Worm (Caenorhabditis elegans) whole organism, L1 larva: ENCODE measurements around the gene srx-63.

Source experiments
- ama-1 ChIP-seq: fragments of 150-350 bp; optimal IDR thresholded peaks from 2 replicates; lab custom pipeline; 2014
- hpl-2 ChIP-seq: fragments of 150-350 bp; optimal IDR thresholded peaks from 2 replicates; lab custom pipeline; 2014; ENCODE audit warnings: missing biosample characterization, missing genetic modification reagents, missing genetic modification characterization
- nhr-20 ChIP-seq: sonication (generic microtip); optimal IDR thresholded peaks from 2 replicates; lab custom pipeline; 2016; ENCODE audit warnings: mild to moderate bottlenecking, missing genetic modification characterization, missing compliant biosample characterization
- nhr-77 ChIP-seq: fragments of 150-350 bp; optimal IDR thresholded peaks from 2 replicates; lab custom pipeline; 2014; ENCODE audit warnings: missing biosample characterization, missing genetic modification characterization

ce11 chrV:3980228-3980933 lies 49.0 kb downstream of the srx-63 start:
- no peak for TF ChIP-seq nhr-77
- TF ChIP-seq ama-1 (lab: Kevin White, UChicago): no peak
- TF ChIP-seq hpl-2: no peak
- no peak for TF ChIP-seq nhr-20 (tag; lab: Kevin White, UChicago)
